Worm (Caenorhabditis elegans) whole organism, mixed stage, embryonic: ENCODE data around the gene str-64.

Source experiments
- ceh-83 ChIP-seq: fragments of 200-800 bp; sonication (Bioruptor generic); optimal IDR thresholded peaks from 2 replicates; lab custom pipeline; 2018; ENCODE audit warnings: mild to moderate bottlenecking, missing genetic modification characterization, missing compliant biosample characterization
- ces-1 ChIP-seq: fragments of 150-350 bp; optimal IDR thresholded peaks from 2 replicates; lab custom pipeline; 2014; ENCODE audit warnings: missing biosample characterization, missing genetic modification reagents, missing genetic modification characterization
- lsy-2 ChIP-seq: fragments of 150-350 bp; optimal IDR thresholded peaks from 2 replicates; lab custom pipeline; 2014; ENCODE audit warnings: missing biosample characterization, missing genetic modification characterization
- mab-5 ChIP-seq: fragments of 150-350 bp; optimal IDR thresholded peaks from 2 replicates; lab custom pipeline; 2014; ENCODE audit warnings: missing biosample characterization, missing genetic modification characterization
- nhr-237 ChIP-seq: fragments of 150-350 bp; optimal IDR thresholded peaks from 2 replicates; lab custom pipeline; 2014; ENCODE audit warnings: missing biosample characterization, missing genetic modification characterization
- nhr-76 ChIP-seq: sonication (generic microtip); optimal IDR thresholded peaks from 2 replicates; lab custom pipeline; 2017; ENCODE audit warnings: missing biosample characterization, missing genetic modification characterization
- pha-4 ChIP-seq: fragments of 150-350 bp; optimal IDR thresholded peaks from 2 replicates; lab custom pipeline; 2018; ENCODE audit warnings: missing biosample characterization, missing genetic modification reagents, missing genetic modification characterization
- snpc-4 ChIP-seq: fragments of 150-350 bp; optimal IDR thresholded peaks from 2 replicates; lab custom pipeline; 2014; ENCODE audit warnings: missing biosample characterization, missing genetic modification characterization
- unc-62 ChIP-seq: fragments of 150-350 bp; optimal IDR thresholded peaks from 2 replicates; lab custom pipeline; 2014; ENCODE audit warnings: missing biosample characterization, missing genetic modification reagents, missing genetic modification characterization
- ztf-11 ChIP-seq: fragments of 150-350 bp; optimal IDR thresholded peaks from 2 replicates; lab custom pipeline; 2014; ENCODE audit warnings: missing biosample characterization, missing genetic modification characterization

DNA sequence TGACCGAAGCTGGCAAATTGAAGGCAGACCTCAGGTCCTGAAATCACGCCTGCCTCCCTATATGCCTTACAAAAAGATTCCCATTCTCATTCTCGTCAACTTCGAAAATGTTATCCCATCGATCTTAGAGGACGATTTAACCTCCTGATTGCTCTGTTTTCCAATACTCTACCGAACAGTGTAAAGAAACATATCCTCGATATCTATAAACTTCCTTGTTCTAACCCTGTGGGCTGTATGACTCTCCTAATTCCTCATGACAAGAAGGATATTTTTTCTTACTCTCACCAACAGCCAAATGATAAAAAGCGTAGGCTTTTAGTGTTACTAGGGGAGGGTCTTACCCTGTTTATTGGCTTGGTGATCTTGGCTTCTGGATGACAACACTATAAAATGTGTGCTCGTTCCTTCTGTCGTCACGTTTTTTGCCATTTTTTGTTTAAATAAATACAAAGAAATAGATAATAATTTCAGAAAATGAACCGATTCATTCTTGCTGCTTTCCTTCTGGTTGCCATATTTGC is 9.4 kb upstream of the str-64 start, which contains the start of gene T28A11.4:
- no peak for TF ChIP-seq lsy-2 (tag; lab: Kevin White, UChicago)
- TF ChIP-seq ces-1 (GFP tag; lab: Kevin White, UChicago) = no peak
- TF ChIP-seq snpc-4 (tag; lab: Kevin White, UChicago) = no peak
- no peak for TF ChIP-seq nhr-237 (tag; lab: Kevin White, UChicago)
- TF ChIP-seq nhr-76 (tag; lab: Kevin White, UChicago) = no peak
- no peak for TF ChIP-seq mab-5 (tag; lab: Kevin White, UChicago)
- no peak for TF ChIP-seq pha-4 (tag; lab: Kevin White, UChicago)
- no peak for TF ChIP-seq ztf-11 (tag; lab: Kevin White, UChicago)
- no peak for TF ChIP-seq unc-62 (GFP tag; lab: Kevin White, UChicago)
- no peak for TF ChIP-seq ceh-83 (GFP tag; lab: Kevin White, UChicago)
